Fruit fly (Drosophila melanogaster) whole organism: ENCODE data around the gene SecCl.

Experiments
- CG8478 ChIP-seq: fragments of >200 bp; optimal IDR thresholded peaks from 2 replicates; lab custom pipeline; 2018; ENCODE audit warnings: inconsistent platforms
- psq ChIP-seq: fragments of >200 bp; optimal IDR thresholded peaks from 2 replicates; lab custom pipeline; 2017

- TF ChIP-seq psq (lab: Kevin White, UChicago): no peak
- TF ChIP-seq CG8478 (lab: Kevin White, UChicago): no peak
These were observed 41.1 kb upstream of the SecCl start, which contains the start of gene Gorab for dm6 chr3L:17428779-17429178.
